Worm (Caenorhabditis elegans): ENCODE measurements around the gene mig-23.

mig-23 gene

ce11 chrX:5941325-5941724 lies 7.3 kb downstream of the mig-23 start:
- TF ChIP-seq ztf-6 (GFP tag; IDR thresholded peaks at IDR 0.05) (no peak), nhr-80 (tag; optimal IDR thresholded peaks at IDR 0.05) (peak; percentile 4)

ce11 chrX:5935473-5935872 lies 13.2 kb downstream of the mig-23 start, which contains the start of gene C46F4.3:
Gene C46F4.3 (plus strand): TSS chrX:5935773.
- TF ChIP-seq lin-35 (GFP tag; optimal IDR thresholded peaks at IDR 0.05) (no peak), K12H6.12 (tag; optimal IDR thresholded peaks at IDR 0.05) (no peak), dox-1 (GFP tag; IDR thresholded peaks at IDR 0.05) (no peak), ztf-6 (GFP tag; IDR thresholded peaks at IDR 0.05) (no peak), mes-4 (tag; optimal IDR thresholded peaks at IDR 0.05) (no peak), F57A8.1 (GFP tag; optimal IDR thresholded peaks at IDR 0.05) (no peak), nfya-2 (GFP tag; IDR thresholded peaks at IDR 0.05) (no peak), repo-1 (tag; optimal IDR thresholded peaks at IDR 0.05) (no peak), ets-4 (GFP tag; optimal IDR thresholded peaks at IDR 0.05) (no peak), F10E7.11 (tag; optimal IDR thresholded peaks at IDR 0.05) (no peak), F37B4.10 (GFP tag; IDR thresholded peaks at IDR 0.05) (no peak), rpc-1 (optimal IDR thresholded peaks at IDR 0.05) (no peak), rpc-1 (tag; optimal IDR thresholded peaks at IDR 0.05) (no peak), ceh-40 (GFP tag; IDR thresholded peaks at IDR 0.05) (no peak), rcor-1 (GFP tag; IDR thresholded peaks at IDR 0.05) (no peak), pbrm-1 (GFP tag; IDR thresholded peaks at IDR 0.05) (no peak), F23B12.7 (tag; optimal IDR thresholded peaks at IDR 0.05; ENCODE audit: insufficient read depth) (no peak), sptf-2 (GFP tag; optimal IDR thresholded peaks at IDR 0.05) (no peak), snpc-1.1 (tag; optimal IDR thresholded peaks at IDR 0.05; ENCODE audit: insufficient read depth) (no peak), atf-7 (tag; optimal IDR thresholded peaks at IDR 0.05) (no peak)

- TF ChIP-seq nhr-179 (tag; optimal IDR thresholded peaks at IDR 0.05) = no peak
- no peak for TF ChIP-seq tbp1 (GFP tag; optimal IDR thresholded peaks at IDR 0.05)
- TF ChIP-seq snpc-3.4 (tag; optimal IDR thresholded peaks at IDR 0.05) = no peak
- no peak for TF ChIP-seq F55B11.4 (tag; optimal IDR thresholded peaks at IDR 0.05; ENCODE audit: borderline replicate concordance, insufficient read depth)
- TF ChIP-seq madf-3 (GFP tag; IDR thresholded peaks at IDR 0.05) = no peak
- TF ChIP-seq bed-2 (GFP tag; IDR thresholded peaks at IDR 0.05) = no peak
- TF ChIP-seq lir-1 (GFP tag; conservative IDR thresholded peaks at IDR 0.05) = no peak
- no peak for TF ChIP-seq him-1 (tag; optimal IDR thresholded peaks at IDR 0.05)
- no peak for TF ChIP-seq B0035.1 (tag; optimal IDR thresholded peaks at IDR 0.05)
- TF ChIP-seq aptf-2 (GFP tag; conservative IDR thresholded peaks at IDR 0.05) = no peak
- TF ChIP-seq hsf-1 (GFP tag; IDR thresholded peaks at IDR 0.05) = no peak
- TF ChIP-seq athp-1 (tag; optimal IDR thresholded peaks at IDR 0.05) = no peak
- TF ChIP-seq ZK185.1 (tag; optimal IDR thresholded peaks at IDR 0.05; ENCODE audit: poor library complexity, severe bottlenecking) = no peak
- TF ChIP-seq unc-130 (GFP tag; optimal IDR thresholded peaks at IDR 0.05) = no peak
- TF ChIP-seq attf-6 (GFP tag; IDR thresholded peaks at IDR 0.05) = no peak
- no peak for TF ChIP-seq ets-4 (GFP tag; optimal IDR thresholded peaks at IDR 0.05)
- no peak for TF ChIP-seq nfya-2 (GFP tag; IDR thresholded peaks at IDR 0.05)
These were observed 15.7 kb downstream of the mig-23 start for ce11 chrX:5932923-5933322.

- TF ChIP-seq nfyb-1 (GFP tag; IDR thresholded peaks at IDR 0.05) (no peak), K12H6.12 (tag; optimal IDR thresholded peaks at IDR 0.05) (no peak), nhr-179 (tag; optimal IDR thresholded peaks at IDR 0.05) (no peak), gei-17 (GFP tag; optimal IDR thresholded peaks at IDR 0.05) (no peak), repo-1 (tag; optimal IDR thresholded peaks at IDR 0.05) (no peak), dox-1 (GFP tag; IDR thresholded peaks at IDR 0.05) (no peak), madf-3 (GFP tag; IDR thresholded peaks at IDR 0.05) (no peak), tlf-1 (GFP tag; optimal IDR thresholded peaks at IDR 0.05) (no peak), ceh-58 (GFP tag; IDR thresholded peaks at IDR 0.05) (no peak), unc-62 (GFP tag; optimal IDR thresholded peaks at IDR 0.05) (no peak), Y79H2A.3 (GFP tag; conservative IDR thresholded peaks at IDR 0.05) (no peak)
These were observed 17.8 kb downstream of the mig-23 start, which contains the start of gene egl-6 for ce11 chrX:5930822-5931221. Gene egl-6 (plus strand): TSS chrX:5931122.
